Worm (Caenorhabditis elegans) whole organism, young adult: ENCODE data around the gene F54B11.11.

Experiments
- B0019.2 ChIP-seq: fragments of 200-800 bp; sonication (Bioruptor generic); conservative IDR thresholded peaks from 2 replicates; pipeline ENCODE4 v1.3.6; 2022; ENCODE audit warnings: missing genetic modification reagents, missing genetic modification characterization, missing compliant biosample characterization
- F33H1.4 ChIP-seq: fragments of 200-800 bp; sonication (Bioruptor generic); IDR thresholded peaks from 2 replicates; pipeline ENCODE4 v1.3.6; 2022; ENCODE audit warnings: missing genetic modification reagents, missing genetic modification characterization, missing compliant biosample characterization
- Y95B8A.8 ChIP-seq: fragments of 200-800 bp; sonication (Bioruptor generic); IDR thresholded peaks from 2 replicates; pipeline ENCODE4 v1.3.6; 2022; ENCODE audit warnings: missing genetic modification reagents, missing genetic modification characterization, missing compliant biosample characterization
- ama-1 ChIP-seq, 3 experiments: fragments of 150-350 bp in 1 of 3; sonication (generic microtip) in 2 of 3; optimal IDR thresholded peaks; 2 replicates each; lab custom pipeline; 2014 to 2018; ENCODE audit warnings: missing biosample characterization in 2 of 3, missing genetic modification characterization in 2 of 3, missing genetic modification reagents in 2 of 3
- bed-2 ChIP-seq: fragments of 200-800 bp; sonication (Bioruptor generic); IDR thresholded peaks from 2 replicates; pipeline ENCODE4 v1.3.6; 2022; ENCODE audit warnings: missing genetic modification reagents, missing genetic modification characterization, missing compliant biosample characterization
- ceh-91 ChIP-seq: fragments of 200-800 bp; sonication (Bioruptor generic); IDR thresholded peaks from 2 replicates; pipeline ENCODE4 v1.3.6; 2022; ENCODE audit warnings: missing genetic modification reagents, missing genetic modification characterization, missing compliant biosample characterization
- dpl-1 ChIP-seq: fragments of 150-350 bp; optimal IDR thresholded peaks from 2 replicates; lab custom pipeline; 2014; ENCODE audit warnings: missing biosample characterization, missing genetic modification reagents, missing genetic modification characterization
- efl-1 ChIP-seq: fragments of 150-350 bp; optimal IDR thresholded peaks from 2 replicates; lab custom pipeline; 2014; ENCODE audit warnings: missing biosample characterization, missing genetic modification reagents, missing genetic modification characterization
- madf-10 ChIP-seq: sonication (generic microtip); optimal IDR thresholded peaks from 2 replicates; lab custom pipeline; 2016; ENCODE audit warnings: mild to moderate bottlenecking, missing genetic modification characterization, missing compliant biosample characterization
- madf-3 ChIP-seq: fragments of 200-800 bp; sonication (Bioruptor generic); IDR thresholded peaks from 2 replicates; pipeline ENCODE4 v1.3.6; 2022; ENCODE audit warnings: missing genetic modification reagents, missing genetic modification characterization, missing compliant biosample characterization
- mcd-1 ChIP-seq: fragments of 200-800 bp; sonication (Bioruptor generic); IDR thresholded peaks from 2 replicates; pipeline ENCODE4 v1.3.6; 2022; ENCODE audit warnings: missing genetic modification reagents, missing genetic modification characterization, missing compliant biosample characterization
- nhr-27 ChIP-seq: fragments of 200-800 bp; sonication (Bioruptor generic); optimal IDR thresholded peaks from 2 replicates; lab custom pipeline; 2018; ENCODE audit warnings: mild to moderate bottlenecking, missing genetic modification characterization, moderate library complexity, missing compliant biosample characterization
- snpc-4 ChIP-seq, 5 experiments: fragments of 150-350 bp in 1 of 5; sonication (generic microtip) in 4 of 5; optimal IDR thresholded peaks; 2 replicates each; lab custom pipeline; 2014 to 2018; ENCODE audit warnings: missing genetic modification characterization in 5 of 5, missing biosample characterization in 3 of 5, antibody characterized with exemption in 2 of 5, mild to moderate bottlenecking in 2 of 5, missing compliant biosample characterization in 2 of 5, missing genotype in 2 of 5, moderate library complexity in 2 of 5, missing genetic modification reagents in 1 of 5
- unc-62 ChIP-seq: fragments of 150-350 bp; optimal IDR thresholded peaks from 2 replicates; lab custom pipeline; 2014; ENCODE audit warnings: missing biosample characterization, missing genetic modification reagents, missing genetic modification characterization

DNA sequence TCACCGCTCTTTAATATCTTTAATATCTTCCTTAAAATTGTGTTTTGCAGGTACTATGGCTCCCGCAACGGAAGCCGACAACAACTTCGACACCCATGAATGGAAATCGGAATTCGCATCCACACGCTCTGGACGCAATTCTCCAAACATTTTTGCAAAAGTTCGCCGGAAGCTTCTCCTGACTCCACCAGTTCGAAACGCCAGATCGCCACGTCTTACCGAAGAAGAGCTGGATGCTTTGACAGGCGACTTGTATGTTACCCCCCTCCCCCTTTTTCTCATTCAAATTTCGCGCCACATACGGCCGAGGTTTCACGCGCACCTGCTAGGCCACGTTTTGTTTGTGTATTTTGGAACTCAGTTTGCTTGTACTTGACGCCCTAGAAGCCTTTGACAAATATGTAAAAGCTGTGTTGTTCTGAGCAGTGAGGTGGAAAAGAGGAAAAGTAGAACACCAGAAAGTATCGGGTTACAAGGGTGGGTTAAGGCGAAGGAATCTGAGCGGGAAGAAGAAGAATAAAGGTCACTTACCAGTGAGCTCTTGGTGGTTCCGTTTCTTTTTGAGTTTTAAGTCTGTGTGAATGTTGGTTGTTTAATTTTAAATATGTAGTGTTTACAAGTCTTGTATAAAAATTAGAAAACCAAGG, 6.3 kb downstream of the F54B11.11 start, which contains the start of gene unc-84:
- TF ChIP-seq dpl-1 (GFP tag; lab: Kevin White, UChicago) (no peak), B0019.2 (GFP tag; lab: Robert Waterston, UW) (no peak), efl-1 (GFP tag; lab: Kevin White, UChicago) (no peak), mcd-1 (GFP tag; lab: Robert Waterston, UW) (no peak), unc-62 (GFP tag; lab: Kevin White, UChicago) (no peak), ama-1 (optimal IDR thresholded peaks at IDR 0.05; lab: Kevin White, UChicago) (no peak), ama-1 (GFP tag; optimal IDR thresholded peaks at IDR 0.05; lab: Kevin White, UChicago) (no peak), ceh-91 (GFP tag; lab: Robert Waterston, UW) (no peak), F33H1.4 (no peak), nhr-27 (no peak), Y95B8A.8 (no peak), bed-2 (GFP tag; lab: Robert Waterston, UW) (no peak), madf-3 (GFP tag; lab: Robert Waterston, UW) (no peak), snpc-4 (GFP tag; optimal IDR thresholded peaks at IDR 0.05; lab: Kevin White, UChicago) (no peak), snpc-4 (tag; optimal IDR thresholded peaks at IDR 0.05; lab: Kevin White, UChicago) (no peak), madf-10 (tag; lab: Kevin White, UChicago) (no peak)
